Fruit fly (Drosophila melanogaster) whole organism, embryonic: ENCODE results near the gene CG8301.

Experiments used
- ATbp ChIP-seq: fragments of 200-800 bp; sonication (Bioruptor generic); optimal IDR thresholded peaks from 2 replicates; lab custom pipeline; 2017; ENCODE audit warnings: missing biosample characterization, mild to moderate bottlenecking, missing genetic modification characterization, missing genetic modification reagents
- CG10959 ChIP-seq: fragments of 200-800 bp; sonication (Bioruptor generic); IDR thresholded peaks from 2 replicates; pipeline ENCODE4 v1.3.6; 2022; ENCODE audit warnings: missing biosample characterization, missing genetic modification characterization
- CG11085 ChIP-seq: fragments of 200-800 bp; sonication (Bioruptor generic); IDR thresholded peaks from 2 replicates; pipeline ENCODE4 v1.3.6; 2022; ENCODE audit warnings: missing biosample characterization, missing genetic modification characterization
- CG12071 ChIP-seq: fragments of 200-800 bp; sonication (Bioruptor generic); optimal IDR thresholded peaks from 3 replicates; lab custom pipeline; 2018; ENCODE audit warnings: missing biosample characterization, mild to moderate bottlenecking, missing genetic modification characterization
- CG13424 ChIP-seq: fragments of 200-800 bp; sonication (Bioruptor generic); optimal IDR thresholded peaks from 2 replicates; lab custom pipeline; 2019; ENCODE audit warnings: missing biosample characterization, mild to moderate bottlenecking, missing genetic modification characterization, moderate library complexity
- CG1602 ChIP-seq: fragments of 200-800 bp; sonication (Bioruptor generic); optimal IDR thresholded peaks from 3 replicates; lab custom pipeline; 2016; ENCODE audit warnings: missing biosample characterization, missing genetic modification characterization
- CG17359 ChIP-seq: fragments of 200-800 bp; sonication (Bioruptor generic); optimal IDR thresholded peaks from 3 replicates; lab custom pipeline; 2018; ENCODE audit warnings: missing biosample characterization, mild to moderate bottlenecking, missing genetic modification characterization, moderate library complexity
- CG17385 ChIP-seq: fragments of 200-800 bp; sonication (Bioruptor generic); optimal IDR thresholded peaks from 3 replicates; lab custom pipeline; 2018; ENCODE audit warnings: missing biosample characterization, mild to moderate bottlenecking, missing genetic modification characterization
- CG17612 ChIP-seq: fragments of 200-800 bp; sonication (Bioruptor generic); IDR thresholded peaks from 2 replicates; pipeline ENCODE4 v1.3.6; 2022; ENCODE audit warnings: missing biosample characterization, missing genetic modification characterization
- CG17802 ChIP-seq: fragments of 200-800 bp; sonication (Bioruptor generic); optimal IDR thresholded peaks from 2 replicates; lab custom pipeline; 2018; ENCODE audit warnings: missing biosample characterization, mild to moderate bottlenecking, missing genetic modification characterization, moderate library complexity
- CG2116 ChIP-seq: fragments of 200-800 bp; sonication (Bioruptor generic); optimal IDR thresholded peaks from 3 replicates; lab custom pipeline; 2018; ENCODE audit warnings: missing biosample characterization, mild to moderate bottlenecking, missing genetic modification characterization
- CG2678 ChIP-seq: fragments of 200-800 bp; sonication (Bioruptor generic); optimal IDR thresholded peaks from 3 replicates; lab custom pipeline; 2019; ENCODE audit warnings: missing biosample characterization, mild to moderate bottlenecking, missing genetic modification characterization, moderate library complexity
- CG31388 ChIP-seq: fragments of 200-800 bp; sonication (Bioruptor generic); optimal IDR thresholded peaks from 2 replicates; lab custom pipeline; 2016; ENCODE audit warnings: missing biosample characterization, missing genetic modification characterization
- CG34376 ChIP-seq: fragments of 200-800 bp; sonication (Bioruptor generic); optimal IDR thresholded peaks from 2 replicates; lab custom pipeline; 2018; ENCODE audit warnings: missing biosample characterization, mild to moderate bottlenecking, missing genetic modification characterization
- CG4360 ChIP-seq: fragments of 200-800 bp; sonication (Bioruptor generic); IDR thresholded peaks from 2 replicates; pipeline ENCODE4 v1.3.6; 2022; ENCODE audit warnings: missing biosample characterization, missing genetic modification characterization
- CG4707 ChIP-seq: fragments of 200-800 bp; sonication (Bioruptor generic); optimal IDR thresholded peaks from 2 replicates; lab custom pipeline; 2018; ENCODE audit warnings: missing biosample characterization, mild to moderate bottlenecking, missing genetic modification characterization, moderate library complexity
- CG6689 ChIP-seq: fragments of 200-800 bp; sonication (Bioruptor generic); IDR thresholded peaks from 2 replicates; pipeline ENCODE4 v1.3.6; 2022; ENCODE audit warnings: missing biosample characterization, missing genetic modification characterization
- CG6854 ChIP-seq: fragments of 200-800 bp; sonication (Bioruptor generic); optimal IDR thresholded peaks from 3 replicates; lab custom pipeline; 2017; ENCODE audit warnings: missing biosample characterization, mild to moderate bottlenecking, missing genetic modification characterization
- CG7987 ChIP-seq: fragments of 200-800 bp; sonication (Bioruptor generic); optimal IDR thresholded peaks from 2 replicates; lab custom pipeline; 2018; ENCODE audit warnings: missing biosample characterization, mild to moderate bottlenecking, missing genetic modification characterization, moderate library complexity
- CG8478 ChIP-seq: fragments of >200 bp; optimal IDR thresholded peaks from 2 replicates; lab custom pipeline; 2018
- CG8944 ChIP-seq: fragments of 200-800 bp; sonication (Bioruptor generic); optimal IDR thresholded peaks from 3 replicates; lab custom pipeline; 2016; ENCODE audit warnings: missing biosample characterization, missing genetic modification characterization
- CG9437 ChIP-seq: fragments of 200-800 bp; sonication (Bioruptor generic); optimal IDR thresholded peaks from 2 replicates; lab custom pipeline; 2018; ENCODE audit warnings: missing biosample characterization, mild to moderate bottlenecking, missing genetic modification characterization
- CG9876 ChIP-seq: fragments of 200-800 bp; sonication (Bioruptor generic); optimal IDR thresholded peaks from 2 replicates; lab custom pipeline; 2016; ENCODE audit warnings: missing biosample characterization, missing genetic modification characterization
- CrebB ChIP-seq: fragments of 200-800 bp; sonication (Bioruptor generic); optimal IDR thresholded peaks from 3 replicates; lab custom pipeline; 2018; ENCODE audit warnings: missing biosample characterization, mild to moderate bottlenecking, missing genetic modification characterization
- Dbx ChIP-seq: fragments of 200-800 bp; sonication (Bioruptor generic); IDR thresholded peaks from 3 replicates; pipeline ENCODE4 v1.3.6; 2022; ENCODE audit warnings: missing biosample characterization, missing genetic modification characterization
- Dfd ChIP-seq, 2 experiments: fragments of >200 bp; optimal IDR thresholded peaks; 2 replicates each; lab custom pipeline; 2017; ENCODE audit warnings: missing biosample characterization in 2 of 2, missing genetic modification characterization in 2 of 2
- Dll ChIP-seq: fragments of 200-800 bp; sonication (Bioruptor generic); IDR thresholded peaks from 4 replicates; pipeline ENCODE4 v1.3.6; 2022; ENCODE audit warnings: missing biosample characterization, missing genetic modification characterization; ENCODE audit not compliant: partially characterized antibody
- HHEX ChIP-seq: fragments of 200-800 bp; sonication (Bioruptor generic); optimal IDR thresholded peaks from 3 replicates; lab custom pipeline; 2017; ENCODE audit warnings: missing biosample characterization, mild to moderate bottlenecking, missing genetic modification characterization, missing genetic modification reagents
- HLH4C ChIP-seq: fragments of 200-800 bp; sonication (Bioruptor generic); IDR thresholded peaks from 3 replicates; pipeline ENCODE4 v1.3.6; 2022; ENCODE audit warnings: missing biosample characterization, missing genetic modification characterization; ENCODE audit not compliant: partially characterized antibody
- Med ChIP-seq: fragments of 200-800 bp; sonication (Bioruptor generic); peaks from one replicate; lab custom pipeline; 2016; ENCODE audit warnings: missing biosample characterization, missing genetic modification characterization, mild to moderate bottlenecking, inconsistent platforms, moderate library complexity
- Pdp1 ChIP-seq, 2 experiments: fragments of 200-800 bp; sonication (Bioruptor generic); optimal IDR thresholded peaks; 3 replicates each; lab custom pipeline; 2016; ENCODE audit warnings: missing biosample characterization in 2 of 2, missing genetic modification characterization in 2 of 2, mild to moderate bottlenecking in 1 of 2, moderate library complexity in 1 of 2
- Rfx ChIP-seq: fragments of 200-800 bp; sonication (Bioruptor generic); IDR thresholded peaks from 2 replicates; pipeline ENCODE4 v1.3.6; 2022; ENCODE audit warnings: missing biosample characterization, missing genetic modification characterization
- Ssrp ChIP-seq: fragments of 200-800 bp; sonication (Bioruptor generic); optimal IDR thresholded peaks from 2 replicates; lab custom pipeline; 2018; ENCODE audit warnings: missing biosample characterization, mild to moderate bottlenecking, missing genetic modification characterization, moderate library complexity
- Usf ChIP-seq: fragments of 200-800 bp; sonication (Bioruptor generic); optimal IDR thresholded peaks from 2 replicates; lab custom pipeline; 2017; ENCODE audit warnings: missing genotype, missing biosample characterization, missing genetic modification characterization
- ash1 ChIP-seq: fragments of 200-800 bp; sonication (Bioruptor generic); optimal IDR thresholded peaks from 2 replicates; lab custom pipeline; 2018; ENCODE audit warnings: missing biosample characterization, mild to moderate bottlenecking, missing genetic modification characterization
- chinmo ChIP-seq: fragments of 200-800 bp; sonication (Bioruptor generic); IDR thresholded peaks from 4 replicates; pipeline ENCODE4 v1.3.6; 2022; ENCODE audit warnings: missing biosample characterization, missing genetic modification characterization; ENCODE audit not compliant: partially characterized antibody
- chm ChIP-seq: fragments of 200-800 bp; sonication (Bioruptor generic); IDR thresholded peaks from 2 replicates; pipeline ENCODE4 v1.3.6; 2022; ENCODE audit warnings: missing biosample characterization, missing genetic modification characterization
- cwo ChIP-seq: fragments of 200-800 bp; sonication (Bioruptor generic); optimal IDR thresholded peaks from 3 replicates; lab custom pipeline; 2017; ENCODE audit warnings: missing biosample characterization, missing genetic modification characterization, mild to moderate bottlenecking, moderate library complexity, missing genetic modification reagents
- dm ChIP-seq: fragments of 200-800 bp; sonication (Bioruptor generic); optimal IDR thresholded peaks from 3 replicates; lab custom pipeline; 2016; ENCODE audit warnings: missing biosample characterization, missing genetic modification characterization
- dmrt99B ChIP-seq: fragments of 200-800 bp; sonication (Bioruptor generic); optimal IDR thresholded peaks from 2 replicates; lab custom pipeline; 2018; ENCODE audit warnings: missing biosample characterization, mild to moderate bottlenecking, missing genetic modification characterization, moderate library complexity
- eve ChIP-seq, 2 experiments: fragments of >200 bp; optimal IDR thresholded peaks; 2 replicates each; lab custom pipeline; 2017; ENCODE audit warnings: missing biosample characterization in 2 of 2, missing genetic modification characterization in 2 of 2
- fd64A ChIP-seq: fragments of 200-800 bp; sonication (Bioruptor generic); optimal IDR thresholded peaks from 3 replicates; lab custom pipeline; 2018; ENCODE audit warnings: missing biosample characterization, mild to moderate bottlenecking, missing genetic modification characterization
- jigr1 ChIP-seq: fragments of 200-800 bp; sonication (Bioruptor generic); IDR thresholded peaks from 3 replicates; pipeline ENCODE4 v1.3.6; 2022; ENCODE audit warnings: missing biosample characterization, missing genetic modification characterization
- kah ChIP-seq: fragments of 200-800 bp; sonication (Bioruptor generic); optimal IDR thresholded peaks from 2 replicates; lab custom pipeline; 2018; ENCODE audit warnings: missing biosample characterization, mild to moderate bottlenecking, missing genetic modification characterization
- kni ChIP-seq: fragments of 200-800 bp; sonication (Bioruptor generic); optimal IDR thresholded peaks from 3 replicates; lab custom pipeline; 2017; ENCODE audit warnings: mild to moderate bottlenecking, missing biosample characterization, missing genetic modification reagents, missing genetic modification characterization
- mirr ChIP-seq: fragments of 200-800 bp; sonication (Bioruptor generic); optimal IDR thresholded peaks from 3 replicates; lab custom pipeline; 2018; ENCODE audit warnings: missing biosample characterization, mild to moderate bottlenecking, missing genetic modification characterization
- mld ChIP-seq: fragments of 200-800 bp; sonication (Bioruptor generic); IDR thresholded peaks from 3 replicates; pipeline ENCODE4 v1.3.6; 2022; ENCODE audit warnings: missing biosample characterization, missing genetic modification characterization; ENCODE audit not compliant: partially characterized antibody
- otp ChIP-seq: fragments of 200-800 bp; sonication (Bioruptor generic); IDR thresholded peaks from 3 replicates; pipeline ENCODE4, ENCODE4 v1.3.6; 2022; ENCODE audit warnings: missing biosample characterization, missing genetic modification characterization
- pum ChIP-seq: fragments of 200-800 bp; sonication (Bioruptor generic); optimal IDR thresholded peaks from 2 replicates; lab custom pipeline; 2016; ENCODE audit warnings: missing biosample characterization, missing genetic modification characterization
- sens ChIP-seq: fragments of 200-800 bp; sonication (Bioruptor generic); peaks from one replicate; lab custom pipeline; 2016; ENCODE audit warnings: missing biosample characterization, missing genetic modification characterization
- slp2 ChIP-seq: fragments of 200-800 bp; sonication (Bioruptor generic); optimal IDR thresholded peaks from 2 replicates; lab custom pipeline; 2016; ENCODE audit warnings: missing biosample characterization, missing genetic modification characterization
- sr ChIP-seq: fragments of 200-800 bp; sonication (Bioruptor generic); IDR thresholded peaks from 3 replicates; pipeline ENCODE4 v1.3.6; 2022; ENCODE audit warnings: missing biosample characterization, missing genetic modification characterization
- vnd ChIP-seq: fragments of 200-800 bp; sonication (Bioruptor generic); IDR thresholded peaks from 3 replicates; pipeline ENCODE4 v1.3.6; 2022; ENCODE audit warnings: missing biosample characterization, missing genetic modification characterization; ENCODE audit not compliant: partially characterized antibody

CG8301 gene

dm6 chr3R:9620278-9620677 is 39.2 kb downstream of the CG8301 start (continued):
- TF ChIP-seq HLH4C = no peak
- TF ChIP-seq Dll (GFP tag; lab: Robert Waterston, UW) = no peak
- peak; percentile 11 for TF ChIP-seq cwo
- no peak for TF ChIP-seq CG8944 (GFP tag; lab: Kevin White, UChicago)
- no peak for TF ChIP-seq CG11085 (GFP tag; lab: Robert Waterston, UW)
- no peak for TF ChIP-seq CG9876 (GFP tag; lab: Kevin White, UChicago)
- no peak for TF ChIP-seq CG10959
- TF ChIP-seq CG1602 (GFP tag; lab: Kevin White, UChicago) = no peak
- TF ChIP-seq CG4360 = no peak
- no peak for TF ChIP-seq CG13424
- no peak for TF ChIP-seq Usf
- TF ChIP-seq chm (GFP tag; lab: Robert Waterston, UW) = no peak
- peak; percentile 6 for TF ChIP-seq CG12071 (GFP tag; lab: Kevin White, UChicago)
- no peak for TF ChIP-seq CG17385 (GFP tag; lab: Kevin White, UChicago)
- TF ChIP-seq Ssrp (tag; lab: Kevin White, UChicago) = no peak
- no peak for TF ChIP-seq CG17359 (tag; lab: Kevin White, UChicago)
- no peak for TF ChIP-seq dm
- TF ChIP-seq chinmo = 0 out of 4 replicates have a peak, but pooled peaks have one; percentile 45
- no peak for TF ChIP-seq Dfd (GFP tag; optimal IDR thresholded peaks at IDR 0.05; lab: Kevin White, UChicago)
- TF ChIP-seq CG34376 (GFP tag; lab: Kevin White, UChicago) = peak; percentile 15
- TF ChIP-seq mld (GFP tag; lab: Robert Waterston, UW) = no peak
- TF ChIP-seq CG6854 (GFP tag; lab: Kevin White, UChicago) = no peak
- TF ChIP-seq mirr = peak; percentile 1
- no peak for TF ChIP-seq Dbx
- no peak for TF ChIP-seq CG31388 (GFP tag; lab: Kevin White, UChicago)
- no peak for TF ChIP-seq ash1 (GFP tag; lab: Kevin White, UChicago)
- TF ChIP-seq CG2116 (GFP tag; lab: Kevin White, UChicago) = no peak
- peak; percentile 6 for TF ChIP-seq CG2678 (tag; lab: Kevin White, UChicago)
- TF ChIP-seq CG4707 (GFP tag; lab: Kevin White, UChicago) = no peak
- no peak for TF ChIP-seq slp2 (GFP tag; lab: Kevin White, UChicago)
- no peak for TF ChIP-seq CG6689
- TF ChIP-seq HHEX (GFP tag; lab: Kevin White, UChicago) = no peak

dm6 chr3R:9625443-9625842 is 44.3 kb downstream of the CG8301 start:
- TF ChIP-seq kah (no peak), CG7987 (no peak), vnd (no peak), sens (peak; percentile 29), eve (GFP tag; optimal IDR thresholded peaks at IDR 0.05; lab: Kevin White, UChicago) (no peak), ATbp (GFP tag; lab: Kevin White, UChicago) (no peak), CG17612 (no peak), Pdp1 (GFP tag; optimal IDR thresholded peaks at IDR 0.05; lab: Kevin White, UChicago) (peak in 1 of 2 experiments; percentile 49), otp (GFP tag; lab: Robert Waterston, UW) (0 out of 3 replicates have a peak, but pooled peaks have one; percentile 12), pum (no peak), fd64A (GFP tag; lab: Kevin White, UChicago) (no peak), kni (peak; percentile 26), Med (GFP tag; lab: Kevin White, UChicago) (peak; percentile 4), Rfx (no peak), dmrt99B (tag; lab: Kevin White, UChicago) (no peak), CrebB (tag; lab: Kevin White, UChicago) (no peak), CG9437 (GFP tag; lab: Kevin White, UChicago) (no peak), sr (GFP tag; lab: Robert Waterston, UW) (no peak; the same call in 2 of the 3 replicates), CG8478 (peak; percentile 51), CG17802 (tag; lab: Kevin White, UChicago) (no peak), jigr1 (GFP tag; lab: Robert Waterston, UW) (no peak)
